Worm (Caenorhabditis elegans) whole organism, L3 larva: ENCODE data around the gene srg-62.

Experiments
- R02D3.7 ChIP-seq: fragments of 150-350 bp; optimal IDR thresholded peaks from 2 replicates; lab custom pipeline; 2014; ENCODE audit warnings: missing biosample characterization, missing genetic modification characterization
- ceh-16 ChIP-seq: sonication (generic microtip); optimal IDR thresholded peaks from 2 replicates; lab custom pipeline; 2017; ENCODE audit warnings: missing biosample characterization, missing genetic modification characterization
- ceh-28 ChIP-seq: fragments of 150-350 bp; optimal IDR thresholded peaks from 2 replicates; lab custom pipeline; 2014; ENCODE audit warnings: missing biosample characterization, missing genetic modification reagents, missing genetic modification characterization
- ceh-9 ChIP-seq: sonication (generic microtip); optimal IDR thresholded peaks from 2 replicates; lab custom pipeline; 2018; ENCODE audit warnings: missing biosample characterization, missing genetic modification characterization
- egl-27 ChIP-seq: sonication (generic microtip); optimal IDR thresholded peaks from 4 replicates; lab custom pipeline; 2017; ENCODE audit warnings: missing biosample characterization, missing genetic modification reagents, missing genetic modification characterization
- egl-5 ChIP-seq: fragments of 150-350 bp; optimal IDR thresholded peaks from 2 replicates; lab custom pipeline; 2017; ENCODE audit warnings: missing biosample characterization, missing genetic modification reagents, missing genetic modification characterization, inconsistent platforms
- elt-2 ChIP-seq: sonication (generic microtip); optimal IDR thresholded peaks from 2 replicates; lab custom pipeline; 2016; ENCODE audit warnings: missing genetic modification reagents, mild to moderate bottlenecking, missing genetic modification characterization, missing compliant biosample characterization
- eor-1 ChIP-seq, 2 experiments: fragments of 150-350 bp; optimal IDR thresholded peaks; 2 replicates each; lab custom pipeline; 2014 to 2018; ENCODE audit warnings: missing biosample characterization in 2 of 2, missing genetic modification characterization in 2 of 2
- jun-1 ChIP-seq: fragments of 150-350 bp; optimal IDR thresholded peaks from 2 replicates; lab custom pipeline; 2014; ENCODE audit warnings: missing biosample characterization, missing genetic modification reagents, missing genetic modification characterization
- lin-15B ChIP-seq: fragments of 150-350 bp; optimal IDR thresholded peaks from 2 replicates; lab custom pipeline; 2014; ENCODE audit warnings: missing biosample characterization, missing genetic modification characterization
- lsy-12 ChIP-seq: sonication (generic microtip); optimal IDR thresholded peaks from 2 replicates; lab custom pipeline; 2016; ENCODE audit warnings: mild to moderate bottlenecking, missing genetic modification characterization, missing compliant biosample characterization
- mdl-1 ChIP-seq: fragments of 150-350 bp; optimal IDR thresholded peaks from 2 replicates; lab custom pipeline; 2014; ENCODE audit warnings: missing biosample characterization, missing genetic modification characterization
- mml-1 ChIP-seq: fragments of 150-350 bp; sonication (generic microtip); optimal IDR thresholded peaks from 3 replicates; lab custom pipeline; 2014; ENCODE audit warnings: missing biosample characterization, missing genetic modification characterization
- nhr-11 ChIP-seq: fragments of 150-350 bp; optimal IDR thresholded peaks from 2 replicates; lab custom pipeline; 2014; ENCODE audit warnings: missing biosample characterization, missing genetic modification characterization
- nhr-25 ChIP-seq: sonication (generic microtip); optimal IDR thresholded peaks from 2 replicates; lab custom pipeline; 2017; ENCODE audit warnings: missing biosample characterization, missing genetic modification characterization
- nhr-76 ChIP-seq: fragments of 150-350 bp; sonication (generic microtip); optimal IDR thresholded peaks from 5 replicates; lab custom pipeline; 2014; ENCODE audit warnings: missing biosample characterization, missing genetic modification characterization
- pha-4 ChIP-seq: fragments of 150-350 bp; optimal IDR thresholded peaks from 2 replicates; lab custom pipeline; 2014; ENCODE audit warnings: missing biosample characterization, missing genetic modification reagents, missing genetic modification characterization
- pqm-1 ChIP-seq: fragments of 150-350 bp; optimal IDR thresholded peaks from 2 replicates; lab custom pipeline; 2017; ENCODE audit warnings: missing biosample characterization, missing genetic modification characterization, inconsistent platforms
- sea-2 ChIP-seq: fragments of 150-350 bp; sonication (generic microtip); optimal IDR thresholded peaks from 4 replicates; lab custom pipeline; 2014; ENCODE audit warnings: missing biosample characterization, missing genetic modification reagents, missing genetic modification characterization
- skn-1 ChIP-seq: fragments of 150-350 bp; optimal IDR thresholded peaks from 2 replicates; lab custom pipeline; 2014; ENCODE audit warnings: missing biosample characterization, missing genetic modification characterization
- unc-39 ChIP-seq: sonication (generic microtip); optimal IDR thresholded peaks from 4 replicates; lab custom pipeline; 2017; ENCODE audit warnings: missing biosample characterization, missing genetic modification characterization
- ztf-11 ChIP-seq: fragments of 150-350 bp; optimal IDR thresholded peaks from 2 replicates; lab custom pipeline; 2014; ENCODE audit warnings: missing biosample characterization, missing genetic modification characterization
- ztf-4 ChIP-seq: fragments of 150-350 bp; optimal IDR thresholded peaks from 2 replicates; lab custom pipeline; 2014; ENCODE audit warnings: missing biosample characterization, missing genetic modification characterization

The srg-62 gene

DNA sequence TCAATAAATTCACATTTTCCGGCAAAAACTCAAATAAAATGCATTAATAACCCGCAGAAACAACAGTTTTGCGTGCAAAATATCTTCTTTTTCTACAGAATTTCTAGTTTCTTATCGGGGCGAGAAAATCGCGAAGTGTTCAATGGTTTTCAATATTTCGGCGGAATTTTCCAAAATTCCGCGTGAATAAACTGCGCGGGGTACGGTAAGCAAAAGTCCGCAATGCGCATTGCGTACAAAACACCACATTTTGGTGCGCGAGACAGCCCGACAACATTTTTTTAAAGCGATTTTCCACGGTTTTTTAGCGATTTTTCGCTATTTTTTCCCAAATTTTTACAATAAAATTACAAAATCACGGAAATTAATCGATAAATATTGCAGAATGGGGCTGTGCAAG is 47.8 kb downstream of the srg-62 start, which contains the start of gene Y45G12B.2 (continued):
- TF ChIP-seq lin-15B (tag; lab: Kevin White, UChicago) (peak; percentile 71), mml-1 (tag; lab: Kevin White, UChicago) (no peak), ceh-9 (tag; lab: Kevin White, UChicago) (no peak), nhr-11 (tag; lab: Kevin White, UChicago) (no peak), ceh-28 (tag; lab: Kevin White, UChicago) (peak; percentile 31), pqm-1 (peak; percentile 58), ceh-16 (tag; lab: Kevin White, UChicago) (no peak), skn-1 (tag; lab: Kevin White, UChicago) (no peak), pha-4 (tag; lab: Kevin White, UChicago) (peak; percentile 77), egl-5 (tag; lab: Kevin White, UChicago) (no peak), mdl-1 (tag; lab: Kevin White, UChicago) (no peak), ztf-4 (no peak), egl-27 (tag; lab: Kevin White, UChicago) (no peak)

DNA sequence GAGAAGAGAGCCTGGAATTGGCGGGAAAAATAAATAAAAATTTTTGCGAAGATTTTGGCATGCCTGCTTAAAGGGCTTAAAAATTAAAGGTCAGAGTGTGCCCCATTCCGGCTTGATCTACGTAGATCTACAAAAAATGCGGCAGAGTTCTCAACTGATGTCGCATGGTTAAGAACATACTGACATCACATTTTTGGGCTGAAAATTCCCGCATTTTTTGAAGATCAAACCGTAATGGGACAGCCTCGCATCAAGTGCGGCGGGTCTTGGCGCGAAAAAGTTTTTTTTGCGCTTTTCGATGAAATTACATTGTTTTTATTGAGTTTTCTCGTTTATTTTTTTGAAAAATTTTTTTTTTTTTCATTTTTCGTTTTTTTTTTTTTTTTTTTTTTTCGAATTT is 51.2 kb downstream of the srg-62 start:
- TF ChIP-seq sea-2 = no peak
- TF ChIP-seq mml-1 (tag; lab: Kevin White, UChicago) = no peak
- TF ChIP-seq lsy-12 (tag; lab: Kevin White, UChicago) = no peak
- TF ChIP-seq eor-1 (tag; optimal IDR thresholded peaks at IDR 0.05; lab: Kevin White, UChicago) = no peak
- TF ChIP-seq egl-5 (tag; lab: Kevin White, UChicago) = no peak
- TF ChIP-seq lin-15B (tag; lab: Kevin White, UChicago) = no peak
- no peak for TF ChIP-seq nhr-11 (tag; lab: Kevin White, UChicago)
- no peak for TF ChIP-seq ztf-11 (tag; lab: Kevin White, UChicago)
- TF ChIP-seq unc-39 (tag; lab: Kevin White, UChicago) = no peak
- no peak for TF ChIP-seq ceh-9 (tag; lab: Kevin White, UChicago)
- TF ChIP-seq nhr-76 (tag; lab: Kevin White, UChicago) = no peak
- TF ChIP-seq R02D3.7 = no peak
- TF ChIP-seq jun-1 (tag; lab: Kevin White, UChicago) = no peak
- TF ChIP-seq elt-2 = no peak
- no peak for TF ChIP-seq nhr-25
- no peak for TF ChIP-seq egl-27 (tag; lab: Kevin White, UChicago)

DNA sequence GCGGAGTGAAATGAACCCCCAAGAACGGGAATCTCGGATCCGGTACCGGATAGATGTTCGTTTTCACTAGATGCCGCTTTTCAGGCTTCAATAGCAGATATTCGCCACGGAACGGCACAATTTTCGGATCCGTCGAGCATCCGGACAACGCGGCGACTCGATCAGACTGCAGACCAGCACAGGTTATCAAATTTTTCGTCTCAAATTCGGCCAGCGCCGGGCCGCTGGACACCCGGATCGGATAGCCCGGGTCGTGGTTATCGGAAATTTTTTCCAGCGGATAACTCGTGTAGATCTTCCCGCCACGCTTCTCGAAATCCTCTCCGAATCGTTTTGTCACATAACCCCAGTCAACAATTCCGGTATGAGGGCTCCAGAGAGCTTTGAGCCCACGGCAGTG is 51.7 kb downstream of the srg-62 start:
- no peak for TF ChIP-seq jun-1 (tag; lab: Kevin White, UChicago)
- TF ChIP-seq mml-1 (tag; lab: Kevin White, UChicago) = no peak
